Worm (Caenorhabditis elegans) whole organism, L4 larva: ENCODE data around the gene Y57G7A.1.

ENCODE experiments used
- F10B5.3 ChIP-seq: sonication (generic microtip); optimal IDR thresholded peaks from 2 replicates; lab custom pipeline; 2016; ENCODE audit warnings: mild to moderate bottlenecking, missing genetic modification characterization, missing compliant biosample characterization
- T20F7.1 ChIP-seq: fragments of 200-800 bp; sonication (Bioruptor generic); optimal IDR thresholded peaks from 2 replicates; lab custom pipeline; 2018; ENCODE audit warnings: mild to moderate bottlenecking, missing genetic modification characterization, missing compliant biosample characterization
- Y105C5A.15 ChIP-seq: fragments of 200-800 bp; sonication (Bioruptor generic); IDR thresholded peaks from 2 replicates; pipeline ENCODE4 v1.3.6; 2022; ENCODE audit warnings: missing genetic modification characterization, missing compliant biosample characterization
- Y48G9A.11 ChIP-seq: fragments of 200-800 bp; sonication (Bioruptor generic); IDR thresholded peaks from 2 replicates; pipeline ENCODE4 v1.3.6; 2022; ENCODE audit warnings: missing genetic modification reagents, missing genetic modification characterization, missing compliant biosample characterization
- ZK546.5 ChIP-seq, 2 experiments: sonication (generic microtip); optimal IDR thresholded peaks; 2 replicates each; lab custom pipeline; 2017; ENCODE audit warnings: missing biosample characterization in 2 of 2, missing genetic modification characterization in 2 of 2
- aha-1 ChIP-seq: fragments of 150-350 bp; peaks from one replicate; lab custom pipeline; 2014; ENCODE audit warnings: missing biosample characterization, missing genetic modification characterization
- ama-1 ChIP-seq: fragments of 150-350 bp; optimal IDR thresholded peaks from 2 replicates; lab custom pipeline; 2014; ENCODE audit warnings: inconsistent platforms, mixed read lengths
- ceh-62 ChIP-seq: sonication (generic microtip); optimal IDR thresholded peaks from 2 replicates; lab custom pipeline; 2017; ENCODE audit warnings: missing biosample characterization, missing genetic modification characterization
- ces-1 ChIP-seq: fragments of 150-350 bp; sonication (generic microtip); optimal IDR thresholded peaks from 4 replicates; lab custom pipeline; 2014; ENCODE audit warnings: missing biosample characterization, missing genetic modification reagents, missing genetic modification characterization
- cey-2 ChIP-seq: sonication (generic microtip); optimal IDR thresholded peaks from 3 replicates; lab custom pipeline; 2017; ENCODE audit warnings: missing genetic modification characterization, mild to moderate bottlenecking, missing compliant biosample characterization, antibody characterized with exemption, borderline replicate concordance; ENCODE audit not compliant: insufficient read depth
- ctbp-1 ChIP-seq: fragments of 200-800 bp; sonication (Bioruptor generic); IDR thresholded peaks from 2 replicates; pipeline ENCODE4 v1.3.6; 2022; ENCODE audit warnings: missing genetic modification reagents, missing genetic modification characterization, missing compliant biosample characterization
- daf-19 ChIP-seq: fragments of 200-800 bp; sonication (Bioruptor generic); conservative IDR thresholded peaks from 2 replicates; pipeline ENCODE4 v1.3.6; 2022; ENCODE audit warnings: missing genetic modification characterization, missing compliant biosample characterization
- dmd-6 ChIP-seq: fragments of 200-800 bp; sonication (Bioruptor generic); IDR thresholded peaks from 2 replicates; pipeline ENCODE4 v1.3.6; 2022; ENCODE audit warnings: missing genetic modification reagents, missing genetic modification characterization, missing compliant biosample characterization
- dmd-9 ChIP-seq: fragments of 200-800 bp; sonication (Bioruptor generic); IDR thresholded peaks from 2 replicates; pipeline ENCODE4 v1.3.6; 2022; ENCODE audit warnings: missing genetic modification reagents, missing genetic modification characterization, missing compliant biosample characterization
- dpl-1 ChIP-seq: fragments of 150-350 bp; optimal IDR thresholded peaks from 2 replicates; lab custom pipeline; 2014; ENCODE audit warnings: missing biosample characterization, missing genetic modification reagents, missing genetic modification characterization
- dve-1 ChIP-seq: sonication (generic microtip); optimal IDR thresholded peaks from 2 replicates; lab custom pipeline; 2017; ENCODE audit warnings: antibody characterized with exemption, mild to moderate bottlenecking, missing genetic modification characterization, missing compliant biosample characterization; ENCODE audit not compliant: insufficient read depth
- fos-1 ChIP-seq: fragments of 150-350 bp; optimal IDR thresholded peaks from 2 replicates; lab custom pipeline; 2014; ENCODE audit warnings: missing biosample characterization, missing genetic modification characterization
- gei-8 ChIP-seq: fragments of 200-800 bp; sonication (Bioruptor generic); optimal IDR thresholded peaks from 2 replicates; lab custom pipeline; 2018; ENCODE audit warnings: mild to moderate bottlenecking, missing genetic modification characterization, missing compliant biosample characterization
- hlh-11 ChIP-seq: fragments of 200-800 bp; sonication (Bioruptor generic); optimal IDR thresholded peaks from 2 replicates; lab custom pipeline; 2018; ENCODE audit warnings: mild to moderate bottlenecking, missing genetic modification characterization, missing compliant biosample characterization
- lim-7 ChIP-seq: fragments of 200-800 bp; sonication (Bioruptor generic); IDR thresholded peaks from 2 replicates; pipeline ENCODE4 v1.3.6; 2022; ENCODE audit warnings: missing genetic modification characterization, missing compliant biosample characterization
- lin-1 ChIP-seq: fragments of 200-800 bp; sonication (Bioruptor generic); IDR thresholded peaks from 2 replicates; pipeline ENCODE4 v1.3.6; 2022; ENCODE audit warnings: missing genetic modification reagents, missing genetic modification characterization, missing compliant biosample characterization
- lin-15B ChIP-seq: fragments of 150-350 bp; sonication (generic microtip); optimal IDR thresholded peaks from 3 replicates; lab custom pipeline; 2014; ENCODE audit warnings: missing biosample characterization, missing genetic modification characterization
- lin-39 ChIP-seq: fragments of 150-350 bp; optimal IDR thresholded peaks from 2 replicates; lab custom pipeline; 2014; ENCODE audit warnings: missing biosample characterization, missing genetic modification reagents, missing genetic modification characterization
- mdl-1 ChIP-seq, 2 experiments: fragments of 150-350 bp in 1 of 2; sonication (generic microtip) in 1 of 2; optimal IDR thresholded peaks; 2 replicates each; lab custom pipeline; 2014 to 2017; ENCODE audit warnings: missing biosample characterization in 2 of 2, missing genetic modification characterization in 2 of 2
- mdt-29 ChIP-seq: fragments of 200-800 bp; sonication (Bioruptor generic); IDR thresholded peaks from 2 replicates; pipeline ENCODE4 v1.3.6; 2022; ENCODE audit warnings: missing genetic modification reagents, missing genetic modification characterization, missing compliant biosample characterization
- mep-1 ChIP-seq: fragments of 150-350 bp; sonication (generic microtip); optimal IDR thresholded peaks from 3 replicates; lab custom pipeline; 2014; ENCODE audit warnings: missing biosample characterization, missing genetic modification characterization
- mes-2 ChIP-seq: sonication (generic microtip); optimal IDR thresholded peaks from 2 replicates; lab custom pipeline; 2016; ENCODE audit warnings: missing genotype, mild to moderate bottlenecking, missing genetic modification characterization, missing compliant biosample characterization; ENCODE audit not compliant: poor library complexity, severe bottlenecking
- mxl-3 ChIP-seq: fragments of 200-800 bp; sonication (Bioruptor generic); optimal IDR thresholded peaks from 2 replicates; lab custom pipeline; 2018; ENCODE audit warnings: mild to moderate bottlenecking, missing genetic modification characterization, missing compliant biosample characterization
- nhr-10 ChIP-seq: fragments of 150-350 bp; optimal IDR thresholded peaks from 2 replicates; lab custom pipeline; 2014; ENCODE audit warnings: missing biosample characterization, missing genetic modification characterization
- nhr-237 ChIP-seq: sonication (generic microtip); optimal IDR thresholded peaks from 2 replicates; lab custom pipeline; 2017; ENCODE audit warnings: missing biosample characterization, missing genetic modification characterization
- nhr-28 ChIP-seq: fragments of 150-350 bp; optimal IDR thresholded peaks from 2 replicates; lab custom pipeline; 2014; ENCODE audit warnings: missing biosample characterization, missing genetic modification characterization
- nhr-41 ChIP-seq: fragments of 200-800 bp; sonication (Bioruptor generic); IDR thresholded peaks from 2 replicates; pipeline ENCODE4 v1.3.6; 2022; ENCODE audit warnings: missing genetic modification reagents, missing genetic modification characterization, missing compliant biosample characterization
- nhr-42 ChIP-seq: fragments of 200-800 bp; sonication (Bioruptor generic); IDR thresholded peaks from 2 replicates; pipeline ENCODE4 v1.3.6; 2022; ENCODE audit warnings: missing genetic modification characterization, missing compliant biosample characterization
- pha-4 ChIP-seq, 2 experiments: fragments of 150-350 bp in 1 of 2; fragments of 200-800 bp in 1 of 2; sonication (Bioruptor generic) in 1 of 2; IDR thresholded peaks in 1 of 2; optimal IDR thresholded peaks in 1 of 2; 2 replicates each; pipeline versions ENCODE4 v1.3.6 to Lab custom; 2014 to 2022; ENCODE audit warnings: missing genetic modification characterization in 2 of 2, missing genetic modification reagents in 2 of 2, missing biosample characterization in 1 of 2, missing compliant biosample characterization in 1 of 2
- php-3 ChIP-seq: fragments of 200-800 bp; sonication (Bioruptor generic); IDR thresholded peaks from 2 replicates; pipeline ENCODE4 v1.3.6; 2022; ENCODE audit warnings: missing genetic modification reagents, missing genetic modification characterization, missing compliant biosample characterization
- pqm-1 ChIP-seq: sonication (generic microtip); optimal IDR thresholded peaks from 2 replicates; lab custom pipeline; 2017; ENCODE audit warnings: missing biosample characterization, missing genetic modification characterization
- set-16 ChIP-seq: fragments of 200-800 bp; sonication (Bioruptor generic); IDR thresholded peaks from 2 replicates; pipeline ENCODE4 v1.3.6; 2022; ENCODE audit warnings: missing genetic modification reagents, missing genetic modification characterization, missing compliant biosample characterization
- skn-1 ChIP-seq: fragments of 150-350 bp; optimal IDR thresholded peaks from 2 replicates; lab custom pipeline; 2014; ENCODE audit warnings: missing biosample characterization, missing genetic modification characterization
- spr-3 ChIP-seq: fragments of 200-800 bp; sonication (Bioruptor generic); optimal IDR thresholded peaks from 2 replicates; lab custom pipeline; 2018; ENCODE audit warnings: mild to moderate bottlenecking, missing genetic modification characterization, missing compliant biosample characterization
- tag-97 ChIP-seq: fragments of 200-800 bp; sonication (Bioruptor generic); IDR thresholded peaks from 2 replicates; pipeline ENCODE4 v1.3.6; 2022; ENCODE audit warnings: missing genetic modification characterization, missing compliant biosample characterization
- tra-1 ChIP-seq: fragments of 200-800 bp; sonication (Bioruptor generic); IDR thresholded peaks from 2 replicates; pipeline ENCODE4 v1.3.6; 2022; ENCODE audit warnings: missing genetic modification reagents, missing genetic modification characterization, missing compliant biosample characterization
- unc-39 ChIP-seq: sonication (generic microtip); optimal IDR thresholded peaks from 2 replicates; lab custom pipeline; 2017; ENCODE audit warnings: missing biosample characterization, missing genetic modification characterization
- zfp-2 ChIP-seq: sonication (generic microtip); optimal IDR thresholded peaks from 2 replicates; lab custom pipeline; 2016; ENCODE audit warnings: mild to moderate bottlenecking, missing genetic modification characterization, missing compliant biosample characterization
- zfp-3 ChIP-seq: fragments of 200-800 bp; sonication (Bioruptor generic); conservative IDR thresholded peaks from 2 replicates; pipeline ENCODE4 v1.3.6; 2022; ENCODE audit warnings: missing genetic modification reagents, missing genetic modification characterization, missing compliant biosample characterization
- zip-11 ChIP-seq: fragments of 200-800 bp; sonication (Bioruptor generic); IDR thresholded peaks from 2 replicates; pipeline ENCODE4 v1.3.6; 2022; ENCODE audit warnings: missing genetic modification characterization, missing compliant biosample characterization
- ztf-7 ChIP-seq: fragments of 150-350 bp; optimal IDR thresholded peaks from 2 replicates; lab custom pipeline; 2014; ENCODE audit warnings: missing biosample characterization, missing genetic modification characterization

Gene Y57G7A.1

ce11 chrII:1309892-1310516 is 11.7 kb downstream of the Y57G7A.1 start, which contains the start of the genes alh-6 and fcho-1 (continued):
- no peak for TF ChIP-seq dpl-1 (GFP tag; lab: Kevin White, UChicago)
- TF ChIP-seq mep-1, result no peak
- no peak for TF ChIP-seq pqm-1 (tag; lab: Kevin White, UChicago)
- no peak for TF ChIP-seq pha-4 (GFP tag; IDR thresholded peaks at IDR 0.05; lab: Robert Waterston, UW)
- no peak for TF ChIP-seq pha-4 (tag; optimal IDR thresholded peaks at IDR 0.05; lab: Kevin White, UChicago)
- TF ChIP-seq mdl-1 (tag; optimal IDR thresholded peaks at IDR 0.05; lab: Kevin White, UChicago), result peak in 1 of 2 experiments; percentile 38
- no peak for TF ChIP-seq dve-1 (tag; lab: Kevin White, UChicago)
- no peak for TF ChIP-seq lin-15B (tag; lab: Kevin White, UChicago)
- no peak for TF ChIP-seq nhr-237 (tag; lab: Kevin White, UChicago)
- no peak for TF ChIP-seq dmd-6 (GFP tag; lab: Robert Waterston, UW)
- TF ChIP-seq tag-97 (GFP tag; lab: Robert Waterston, UW), result no peak
- TF ChIP-seq ceh-62, result no peak
- no peak for TF ChIP-seq mdt-29 (GFP tag; lab: Robert Waterston, UW)
- no peak for TF ChIP-seq nhr-42 (GFP tag; lab: Robert Waterston, UW)
- no peak for TF ChIP-seq skn-1 (tag; lab: Kevin White, UChicago)
- no peak for TF ChIP-seq cey-2
- TF ChIP-seq lin-39 (tag; lab: Kevin White, UChicago), result no peak
- TF ChIP-seq daf-19 (GFP tag; lab: Robert Waterston, UW), result no peak
- no peak for TF ChIP-seq unc-39 (tag; lab: Kevin White, UChicago)
- TF ChIP-seq F10B5.3 (tag; lab: Kevin White, UChicago), result no peak
- no peak for TF ChIP-seq gei-8 (GFP tag; lab: Kevin White, UChicago)
- TF ChIP-seq lim-7 (GFP tag; lab: Robert Waterston, UW), result no peak
- TF ChIP-seq hlh-11 (tag; lab: Kevin White, UChicago), result peak; percentile 7
- no peak for TF ChIP-seq zip-11 (GFP tag; lab: Robert Waterston, UW)
- TF ChIP-seq ctbp-1 (GFP tag; lab: Robert Waterston, UW), result no peak
- no peak for TF ChIP-seq mes-2

- TF ChIP-seq ztf-7 (tag; lab: Kevin White, UChicago) (no peak), aha-1 (tag; lab: Kevin White, UChicago) (no peak), dpl-1 (GFP tag; lab: Kevin White, UChicago) (no peak), hlh-11 (tag; lab: Kevin White, UChicago) (peak; percentile 61), php-3 (GFP tag; lab: Robert Waterston, UW) (no peak), Y105C5A.15 (GFP tag; lab: Robert Waterston, UW) (no peak), ces-1 (no peak), pqm-1 (tag; lab: Kevin White, UChicago) (peak; percentile 23), dve-1 (tag; lab: Kevin White, UChicago) (no peak), zfp-2 (tag; lab: Kevin White, UChicago) (peak; percentile 49), dmd-9 (GFP tag; lab: Robert Waterston, UW) (no peak), ZK546.5 (tag; optimal IDR thresholded peaks at IDR 0.05; lab: Kevin White, UChicago) (no peak), nhr-10 (tag; lab: Kevin White, UChicago) (no peak), tra-1 (peak; percentile 58; the same call in 1 of the 2 replicates), Y48G9A.11 (no peak), lin-1 (0 out of 2 replicates have a peak, but pooled peaks have one; percentile 14), zfp-3 (GFP tag; lab: Robert Waterston, UW) (no peak), spr-3 (GFP tag; lab: Kevin White, UChicago) (no peak), nhr-41 (no peak), lin-39 (tag; lab: Kevin White, UChicago) (no peak), zip-11 (GFP tag; lab: Robert Waterston, UW) (no peak), nhr-28 (peak; percentile 84), gei-8 (GFP tag; lab: Kevin White, UChicago) (no peak), T20F7.1 (GFP tag; lab: Kevin White, UChicago) (no peak), ama-1 (no peak), dmd-6 (GFP tag; lab: Robert Waterston, UW) (peak; percentile 77), set-16 (GFP tag; lab: Robert Waterston, UW) (no peak), nhr-237 (tag; lab: Kevin White, UChicago) (no peak), mxl-3 (GFP tag; lab: Kevin White, UChicago) (peak; percentile 87), lim-7 (GFP tag; lab: Robert Waterston, UW) (no peak), mdl-1 (tag; optimal IDR thresholded peaks at IDR 0.05; lab: Kevin White, UChicago) (peak in 1 of 2 experiments; percentile 54), fos-1 (tag; lab: Kevin White, UChicago) (no peak), nhr-42 (GFP tag; lab: Robert Waterston, UW) (no peak), lin-15B (tag; lab: Kevin White, UChicago) (no peak)
Observed at ce11 chrII:1315245-1315644, 17.0 kb downstream of the Y57G7A.1 start.
